Fruit fly (Drosophila melanogaster): ENCODE results near the gene Ctr1A.

Gene Ctr1A

DNA sequence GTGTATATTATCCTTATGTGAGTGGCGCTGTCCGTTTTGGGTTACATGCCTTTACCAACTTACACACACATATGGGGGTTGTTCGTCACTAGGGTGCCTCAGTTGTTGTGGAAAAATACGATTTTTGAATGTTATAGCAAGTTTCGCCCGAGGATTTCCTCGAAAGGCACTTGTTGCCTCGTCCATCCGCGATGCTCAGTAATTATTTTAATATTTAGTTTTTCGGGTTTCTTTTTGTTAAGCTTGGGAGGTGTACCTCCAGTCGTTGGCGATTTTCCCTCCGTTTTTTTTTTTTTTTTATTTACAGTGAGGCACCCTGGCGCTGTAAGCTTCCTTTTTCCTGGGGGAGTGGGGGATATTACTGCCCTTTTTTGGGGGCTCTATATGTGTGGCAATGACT, 35.0 kb downstream of the Ctr1A start:
- TF ChIP-seq bab1 (GFP tag; optimal IDR thresholded peaks at IDR 0.05) (peak; percentile 20), CG11617 (GFP tag; optimal IDR thresholded peaks at IDR 0.05) (peak; percentile 63), Mnt (GFP tag; optimal IDR thresholded peaks at IDR 0.05) (peak; percentile 44), pad (GFP tag; optimal IDR thresholded peaks at IDR 0.05) (no peak), Crg-1 (GFP tag; optimal IDR thresholded peaks at IDR 0.05) (peak; percentile 38), CG33017 (tag; optimal IDR thresholded peaks at IDR 0.05) (peak; percentile 60), Hr96 (GFP tag; optimal IDR thresholded peaks at IDR 0.05) (no peak), ovo (GFP tag; optimal IDR thresholded peaks at IDR 0.05) (peak; percentile 14), cic (GFP tag; optimal IDR thresholded peaks at IDR 0.05) (no peak), CG14711 (tag; optimal IDR thresholded peaks at IDR 0.05) (peak; percentile 45), CG7101 (tag; optimal IDR thresholded peaks at IDR 0.05) (peak; percentile 70), CG7045 (GFP tag; optimal IDR thresholded peaks at IDR 0.05) (peak; percentile 57), Clk (GFP tag; optimal IDR thresholded peaks at IDR 0.05) (peak; percentile 27), CG5204 (GFP tag; optimal IDR thresholded peaks at IDR 0.05) (peak; percentile 70), CG1620 (GFP tag; optimal IDR thresholded peaks at IDR 0.05) (no peak), CG12768 (GFP tag; optimal IDR thresholded peaks at IDR 0.05) (peak; percentile 68), tj (GFP tag; optimal IDR thresholded peaks at IDR 0.05) (peak; percentile 40), cnc (optimal IDR thresholded peaks at IDR 0.05) (no peak), toe (GFP tag; optimal IDR thresholded peaks at IDR 0.05) (peak; percentile 60), kay (GFP tag; ENCODE audit: borderline replicate concordance) (no peak)

DNA sequence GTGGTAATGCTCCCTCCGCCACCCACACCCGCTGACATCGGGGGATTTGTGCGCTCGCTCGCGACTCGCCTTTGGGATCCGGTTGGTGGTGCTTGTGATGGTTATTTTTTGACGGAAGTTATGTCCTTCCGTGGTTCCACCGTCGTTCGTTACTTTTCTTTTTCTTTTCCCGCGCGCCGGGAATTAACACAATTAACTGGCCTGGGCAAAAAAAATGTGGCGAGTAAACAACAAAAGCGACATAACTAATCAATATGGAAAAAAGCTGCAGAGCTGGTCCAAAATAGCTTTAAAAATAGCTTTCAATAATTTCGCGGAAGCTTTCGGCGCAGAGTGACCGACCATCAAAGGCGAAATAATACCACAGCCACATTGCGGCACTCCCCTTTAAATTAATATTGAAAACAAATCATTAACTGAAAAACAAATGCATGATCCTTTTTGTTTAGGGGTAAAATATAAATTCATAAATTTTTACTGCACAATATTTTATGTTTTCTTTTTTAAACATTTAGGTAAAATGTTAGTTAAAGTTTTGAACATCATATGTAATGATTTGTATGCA, 36.9 kb downstream of the Ctr1A start, which contains the start of gene CG14440:
TSS of gene CG14440 (minus strand) at position 320 of the 565 bp plus-strand sequence.
- TF ChIP-seq CG7101 (tag; optimal IDR thresholded peaks at IDR 0.05) (peak; percentile 1), Crg-1 (GFP tag; optimal IDR thresholded peaks at IDR 0.05) (peak; percentile 28), CG33017 (tag; optimal IDR thresholded peaks at IDR 0.05) (no peak), bab1 (GFP tag; optimal IDR thresholded peaks at IDR 0.05) (peak; percentile 35), Mnt (GFP tag; optimal IDR thresholded peaks at IDR 0.05) (peak; percentile 47), CG14711 (tag; optimal IDR thresholded peaks at IDR 0.05) (no peak), tj (GFP tag; optimal IDR thresholded peaks at IDR 0.05) (peak; percentile 57), Clk (GFP tag; optimal IDR thresholded peaks at IDR 0.05) (no peak), CG7045 (GFP tag; optimal IDR thresholded peaks at IDR 0.05) (no peak), kay (GFP tag; ENCODE audit: borderline replicate concordance) (no peak), toe (GFP tag; optimal IDR thresholded peaks at IDR 0.05) (no peak), CG1620 (GFP tag; optimal IDR thresholded peaks at IDR 0.05) (no peak), Hr96 (GFP tag; optimal IDR thresholded peaks at IDR 0.05) (no peak), ovo (GFP tag; optimal IDR thresholded peaks at IDR 0.05) (no peak), cic (GFP tag; optimal IDR thresholded peaks at IDR 0.05) (peak; percentile 25), pad (GFP tag; optimal IDR thresholded peaks at IDR 0.05) (peak; percentile 53), CG12768 (GFP tag; optimal IDR thresholded peaks at IDR 0.05) (no peak), CG11617 (GFP tag; optimal IDR thresholded peaks at IDR 0.05) (peak; percentile 28), cnc (optimal IDR thresholded peaks at IDR 0.05) (no peak), CG5204 (GFP tag; optimal IDR thresholded peaks at IDR 0.05) (no peak)

DNA sequence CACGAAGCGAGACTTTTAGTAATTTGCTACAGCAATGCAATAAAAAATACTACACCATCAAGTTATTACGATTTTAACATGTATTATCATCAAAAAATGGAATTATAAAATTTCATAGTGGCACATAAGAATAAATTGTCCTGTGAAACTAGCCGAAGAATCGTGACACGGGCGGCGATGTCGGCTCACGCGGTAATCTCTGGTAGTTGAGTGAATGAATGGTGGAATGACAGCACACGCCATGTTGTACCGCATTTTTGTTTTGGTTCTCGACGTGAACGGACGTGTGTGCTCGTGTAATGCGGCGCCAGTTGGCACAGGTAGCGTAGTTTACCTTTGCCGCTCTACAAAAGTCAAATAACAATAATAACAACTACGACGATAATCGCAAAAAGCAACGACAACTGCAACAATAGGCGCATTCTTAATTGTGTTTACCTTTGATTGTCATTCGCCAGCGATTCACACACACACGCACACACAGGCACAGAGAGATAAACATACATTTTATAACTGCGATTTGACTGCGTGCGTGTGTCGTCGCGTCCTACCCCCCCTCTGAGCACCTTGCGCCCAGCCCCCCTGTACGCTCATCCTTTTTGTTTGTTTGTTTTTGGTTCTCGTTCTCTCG, 37.9 kb downstream of the Ctr1A start, which contains the start of gene CG14441:
TSS of gene CG14441 (plus strand) at position 254 of the 631 bp plus-strand sequence.
- TF ChIP-seq tj (GFP tag; optimal IDR thresholded peaks at IDR 0.05) (peak; percentile 67), toe (GFP tag; optimal IDR thresholded peaks at IDR 0.05) (peak; percentile 35), cnc (optimal IDR thresholded peaks at IDR 0.05) (no peak), Mnt (GFP tag; optimal IDR thresholded peaks at IDR 0.05) (peak; percentile 92), CG5204 (GFP tag; optimal IDR thresholded peaks at IDR 0.05) (peak; percentile 47), ovo (GFP tag; optimal IDR thresholded peaks at IDR 0.05) (peak; percentile 57), cic (GFP tag; optimal IDR thresholded peaks at IDR 0.05) (peak; percentile 98), CG1620 (GFP tag; optimal IDR thresholded peaks at IDR 0.05) (peak; percentile 60), kay (GFP tag; ENCODE audit: borderline replicate concordance) (no peak), CG11617 (GFP tag; optimal IDR thresholded peaks at IDR 0.05) (peak; percentile 76), Hr96 (GFP tag; optimal IDR thresholded peaks at IDR 0.05) (peak; percentile 84), bab1 (GFP tag; optimal IDR thresholded peaks at IDR 0.05) (peak; percentile 84), CG33017 (tag; optimal IDR thresholded peaks at IDR 0.05) (peak; percentile 54), CG7045 (GFP tag; optimal IDR thresholded peaks at IDR 0.05) (peak; percentile 29), CG12768 (GFP tag; optimal IDR thresholded peaks at IDR 0.05) (peak; percentile 48), Crg-1 (GFP tag; optimal IDR thresholded peaks at IDR 0.05) (peak; percentile 64), CG7101 (tag; optimal IDR thresholded peaks at IDR 0.05) (peak; percentile 78), CG14711 (tag; optimal IDR thresholded peaks at IDR 0.05) (peak; percentile 70), Clk (GFP tag; optimal IDR thresholded peaks at IDR 0.05) (no peak), pad (GFP tag; optimal IDR thresholded peaks at IDR 0.05) (peak; percentile 50)

DNA sequence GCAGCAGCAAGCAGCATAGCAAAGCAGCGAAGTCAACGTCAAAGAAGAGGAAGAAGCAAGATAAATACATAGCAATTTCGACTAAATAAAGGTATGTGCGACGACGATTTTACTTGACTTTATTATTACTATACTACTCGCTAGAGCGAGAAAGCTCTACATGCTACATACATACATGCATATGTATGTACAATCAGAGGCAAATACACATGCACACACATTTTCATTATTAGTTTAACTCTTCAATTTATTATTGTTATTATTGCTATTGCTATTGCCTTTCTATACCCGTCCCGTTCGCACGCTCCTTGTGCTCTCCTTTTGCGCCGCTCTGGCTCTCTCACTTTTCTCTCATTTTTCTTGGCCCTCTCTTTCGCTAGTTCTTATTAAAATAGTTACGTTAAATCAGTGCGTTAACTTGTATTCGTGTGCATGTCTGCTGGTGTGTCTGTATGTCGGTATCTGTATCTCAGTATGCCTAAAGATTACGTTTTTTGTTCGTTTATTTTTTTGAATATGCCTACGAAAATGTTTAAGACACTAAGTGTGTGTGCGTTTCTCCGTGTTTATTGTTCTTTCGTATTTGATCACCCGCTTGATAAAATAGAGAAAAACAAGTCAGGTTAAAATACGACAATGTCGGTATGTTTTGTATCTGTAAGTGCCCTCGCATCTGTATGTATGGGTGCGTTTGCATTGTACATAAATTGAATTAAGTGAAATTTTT, 39.0 kb downstream of the Ctr1A start:
- TF ChIP-seq CG12768 (GFP tag; optimal IDR thresholded peaks at IDR 0.05) = peak; percentile 41
- peak; percentile 87 for TF ChIP-seq kay (GFP tag; ENCODE audit: borderline replicate concordance)
- peak; percentile 77 for TF ChIP-seq cic (GFP tag; optimal IDR thresholded peaks at IDR 0.05)
- TF ChIP-seq Mnt (GFP tag; optimal IDR thresholded peaks at IDR 0.05) = peak; percentile 25
- TF ChIP-seq toe (GFP tag; optimal IDR thresholded peaks at IDR 0.05) = no peak

DNA sequence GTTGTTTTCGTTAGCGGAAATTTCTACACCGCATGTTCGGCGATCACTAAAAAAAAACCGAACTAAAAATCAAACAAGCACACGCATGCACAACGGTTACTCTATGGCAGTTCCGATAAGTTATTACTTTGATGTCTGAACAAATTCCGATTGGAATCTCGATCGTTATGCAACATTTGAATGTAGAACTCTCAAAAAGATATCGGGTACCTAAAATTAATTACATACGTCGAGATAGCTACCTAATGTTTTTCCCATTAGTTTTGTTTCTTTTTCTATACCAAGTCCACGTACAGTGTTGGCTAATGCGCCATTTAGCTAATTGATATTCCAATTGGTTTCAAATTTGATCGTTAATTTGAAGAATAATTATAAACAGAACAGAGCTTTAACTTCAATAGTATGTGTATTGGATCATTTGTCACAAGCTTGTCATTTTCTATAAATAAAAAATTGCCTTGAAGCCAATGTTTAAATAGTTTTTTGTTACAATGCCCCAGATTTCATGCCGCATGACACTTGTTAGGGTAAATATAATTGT, 39.6 kb downstream of the Ctr1A start:
- TF ChIP-seq cic (GFP tag; optimal IDR thresholded peaks at IDR 0.05) = no peak
- TF ChIP-seq CG11617 (GFP tag; optimal IDR thresholded peaks at IDR 0.05) = no peak
- TF ChIP-seq Clk (GFP tag; optimal IDR thresholded peaks at IDR 0.05) = no peak
- TF ChIP-seq CG7045 (GFP tag; optimal IDR thresholded peaks at IDR 0.05) = no peak
- no peak for TF ChIP-seq toe (GFP tag; optimal IDR thresholded peaks at IDR 0.05)
- TF ChIP-seq CG12768 (GFP tag; optimal IDR thresholded peaks at IDR 0.05) = no peak
- TF ChIP-seq Mnt (GFP tag; optimal IDR thresholded peaks at IDR 0.05) = no peak
- TF ChIP-seq pad (GFP tag; optimal IDR thresholded peaks at IDR 0.05) = no peak
- no peak for TF ChIP-seq tj (GFP tag; optimal IDR thresholded peaks at IDR 0.05)
- TF ChIP-seq Hr96 (GFP tag; optimal IDR thresholded peaks at IDR 0.05) = no peak
- no peak for TF ChIP-seq CG14711 (tag; optimal IDR thresholded peaks at IDR 0.05)
- no peak for TF ChIP-seq ovo (GFP tag; optimal IDR thresholded peaks at IDR 0.05)
- TF ChIP-seq cnc (optimal IDR thresholded peaks at IDR 0.05) = no peak

All from whole organism, adult.